Worm (Caenorhabditis elegans) whole organism, late embryonic: ENCODE data around the gene cnc-2.

Source experiments
- K09A11.1 ChIP-seq: sonication (generic microtip); optimal IDR thresholded peaks from 2 replicates; lab custom pipeline; 2017; ENCODE audit warnings: antibody characterized with exemption, mild to moderate bottlenecking, missing genetic modification characterization, missing compliant biosample characterization; ENCODE audit not compliant: insufficient read depth
- ama-1 ChIP-seq: fragments of 150-350 bp; optimal IDR thresholded peaks from 2 replicates; lab custom pipeline; 2014
- ceh-14 ChIP-seq: sonication (generic microtip); optimal IDR thresholded peaks from 2 replicates; lab custom pipeline; 2016; ENCODE audit warnings: missing genotype, missing genetic modification characterization, missing compliant biosample characterization
- ceh-18 ChIP-seq: sonication (generic microtip); optimal IDR thresholded peaks from 2 replicates; lab custom pipeline; 2016; ENCODE audit warnings: missing genetic modification characterization, missing compliant biosample characterization
- ceh-19 ChIP-seq: fragments of 200-800 bp; sonication (Bioruptor generic); optimal IDR thresholded peaks from 2 replicates; lab custom pipeline; 2018; ENCODE audit warnings: mild to moderate bottlenecking, missing genetic modification characterization, missing compliant biosample characterization
- ceh-2 ChIP-seq: sonication (generic microtip); optimal IDR thresholded peaks from 2 replicates; lab custom pipeline; 2016; ENCODE audit warnings: missing genotype, missing genetic modification characterization, missing compliant biosample characterization
- ceh-22 ChIP-seq: sonication (generic microtip); optimal IDR thresholded peaks from 2 replicates; lab custom pipeline; 2017; ENCODE audit warnings: missing biosample characterization, missing genetic modification characterization
- ceh-24 ChIP-seq: sonication (generic microtip); optimal IDR thresholded peaks from 2 replicates; lab custom pipeline; 2016; ENCODE audit warnings: mild to moderate bottlenecking, missing genetic modification characterization, missing compliant biosample characterization
- ceh-30 ChIP-seq: fragments of 150-350 bp; optimal IDR thresholded peaks from 2 replicates; lab custom pipeline; 2014; ENCODE audit warnings: missing biosample characterization, missing genetic modification characterization
- ceh-34 ChIP-seq: sonication (generic microtip); optimal IDR thresholded peaks from 2 replicates; lab custom pipeline; 2016; ENCODE audit warnings: mild to moderate bottlenecking, missing genetic modification characterization, missing compliant biosample characterization
- ceh-45 ChIP-seq: fragments of 200-800 bp; sonication (Bioruptor generic); IDR thresholded peaks from 2 replicates; pipeline ENCODE4 v1.3.6; 2022; ENCODE audit warnings: missing genetic modification reagents, missing genetic modification characterization, missing compliant biosample characterization
- ceh-6 ChIP-seq: fragments of 200-800 bp; sonication (Bioruptor generic); optimal IDR thresholded peaks from 2 replicates; lab custom pipeline; 2018; ENCODE audit warnings: mild to moderate bottlenecking, missing genetic modification characterization, missing compliant biosample characterization
- ceh-9 ChIP-seq: sonication (generic microtip); optimal IDR thresholded peaks from 2 replicates; lab custom pipeline; 2016; ENCODE audit warnings: mild to moderate bottlenecking, missing genetic modification characterization, inconsistent platforms, missing compliant biosample characterization
- che-1 ChIP-seq: sonication (generic microtip); optimal IDR thresholded peaks from 2 replicates; lab custom pipeline; 2016; ENCODE audit warnings: mild to moderate bottlenecking, missing genetic modification characterization, missing compliant biosample characterization
- dmd-4 ChIP-seq: sonication (generic microtip); optimal IDR thresholded peaks from 2 replicates; lab custom pipeline; 2016; ENCODE audit warnings: borderline replicate concordance, missing genetic modification characterization, missing compliant biosample characterization
- dve-1 ChIP-seq: sonication (generic microtip); optimal IDR thresholded peaks from 2 replicates; lab custom pipeline; 2017; ENCODE audit warnings: antibody characterized with exemption, mild to moderate bottlenecking, missing genetic modification characterization, missing compliant biosample characterization
- elt-4 ChIP-seq: sonication (generic microtip); optimal IDR thresholded peaks from 2 replicates; lab custom pipeline; 2016; ENCODE audit warnings: missing genetic modification characterization, missing compliant biosample characterization
- ets-4 ChIP-seq: sonication (generic microtip); optimal IDR thresholded peaks from 2 replicates; lab custom pipeline; 2016; ENCODE audit warnings: missing genetic modification characterization, missing compliant biosample characterization
- fkh-6 ChIP-seq: sonication (generic microtip); optimal IDR thresholded peaks from 2 replicates; lab custom pipeline; 2016; ENCODE audit warnings: missing genetic modification characterization, missing compliant biosample characterization
- hlh-13 ChIP-seq: fragments of 200-800 bp; sonication (Bioruptor generic); optimal IDR thresholded peaks from 2 replicates; lab custom pipeline; 2018; ENCODE audit warnings: mild to moderate bottlenecking, missing genetic modification characterization, missing compliant biosample characterization
- hlh-15 ChIP-seq: sonication (generic microtip); optimal IDR thresholded peaks from 2 replicates; lab custom pipeline; 2016; ENCODE audit warnings: missing genetic modification characterization, missing compliant biosample characterization
- hlh-6 ChIP-seq: sonication (generic microtip); optimal IDR thresholded peaks from 2 replicates; lab custom pipeline; 2016; ENCODE audit warnings: missing genotype, missing genetic modification characterization, missing compliant biosample characterization
- hlh-8 ChIP-seq: sonication (generic microtip); optimal IDR thresholded peaks from 2 replicates; lab custom pipeline; 2016; ENCODE audit warnings: missing genotype, missing genetic modification characterization, missing compliant biosample characterization
- lim-6 ChIP-seq: sonication (generic microtip); optimal IDR thresholded peaks from 2 replicates; lab custom pipeline; 2016; ENCODE audit warnings: missing genetic modification characterization, missing compliant biosample characterization
- nfya-1 ChIP-seq: sonication (generic microtip); optimal IDR thresholded peaks from 2 replicates; lab custom pipeline; 2017; ENCODE audit warnings: missing genetic modification characterization, mild to moderate bottlenecking, missing compliant biosample characterization, antibody characterized with exemption, moderate library complexity
- nhr-11 ChIP-seq: fragments of 150-350 bp; optimal IDR thresholded peaks from 2 replicates; lab custom pipeline; 2014; ENCODE audit warnings: missing biosample characterization, missing genetic modification characterization
- npax-4 ChIP-seq: sonication (generic microtip); optimal IDR thresholded peaks from 2 replicates; lab custom pipeline; 2016; ENCODE audit warnings: missing genetic modification characterization, missing compliant biosample characterization
- pag-3 ChIP-seq: sonication (generic microtip); optimal IDR thresholded peaks from 2 replicates; lab custom pipeline; 2016; ENCODE audit warnings: missing compliant biosample characterization, missing genetic modification characterization, borderline replicate concordance
- pax-1 ChIP-seq: fragments of 150-350 bp; optimal IDR thresholded peaks from 2 replicates; lab custom pipeline; 2014; ENCODE audit warnings: missing biosample characterization, missing genetic modification characterization
- pha-4 ChIP-seq: fragments of 150-350 bp; optimal IDR thresholded peaks from 2 replicates; lab custom pipeline; 2018; ENCODE audit warnings: missing biosample characterization, missing genetic modification reagents, missing genetic modification characterization
- ref-2 ChIP-seq: sonication (generic microtip); optimal IDR thresholded peaks from 2 replicates; lab custom pipeline; 2016; ENCODE audit warnings: missing genetic modification characterization, missing compliant biosample characterization
- rnt-1 ChIP-seq: sonication (generic microtip); optimal IDR thresholded peaks from 2 replicates; lab custom pipeline; 2016; ENCODE audit warnings: missing genetic modification characterization, missing compliant biosample characterization
- sdc-2 ChIP-seq: sonication (generic microtip); optimal IDR thresholded peaks from 2 replicates; lab custom pipeline; 2016; ENCODE audit warnings: missing genotype, missing genetic modification characterization, missing compliant biosample characterization
- sox-2 ChIP-seq: fragments of 200-800 bp; sonication (Bioruptor generic); IDR thresholded peaks from 2 replicates; pipeline ENCODE4 v1.3.6; 2022; ENCODE audit warnings: missing genetic modification reagents, missing genetic modification characterization, missing compliant biosample characterization
- syd-9 ChIP-seq: sonication (generic microtip); optimal IDR thresholded peaks from 2 replicates; lab custom pipeline; 2016; ENCODE audit warnings: mild to moderate bottlenecking, missing genetic modification characterization, moderate library complexity, missing compliant biosample characterization
- tbx-2 ChIP-seq: sonication (generic microtip); optimal IDR thresholded peaks from 2 replicates; lab custom pipeline; 2016; ENCODE audit warnings: missing genetic modification characterization, missing compliant biosample characterization
- ttx-3 ChIP-seq: sonication (generic microtip); optimal IDR thresholded peaks from 2 replicates; lab custom pipeline; 2016; ENCODE audit warnings: missing genetic modification reagents, missing genetic modification characterization, missing compliant biosample characterization
- unc-3 ChIP-seq, 2 experiments: fragments of 200-800 bp in 1 of 2; sonication (Bioruptor generic) in 1 of 2; sonication (generic microtip) in 1 of 2; conservative IDR thresholded peaks in 1 of 2; optimal IDR thresholded peaks in 1 of 2; 2 replicates each; pipeline versions ENCODE4 v1.3.6 to Lab custom; 2016 to 2022; ENCODE audit warnings: missing compliant biosample characterization in 2 of 2, missing genetic modification characterization in 2 of 2, missing genetic modification reagents in 1 of 2
- unc-55 ChIP-seq: sonication (generic microtip); optimal IDR thresholded peaks from 2 replicates; lab custom pipeline; 2017; ENCODE audit warnings: missing biosample characterization, missing genetic modification reagents, missing genetic modification characterization
- unc-86 ChIP-seq: sonication (generic microtip); optimal IDR thresholded peaks from 2 replicates; lab custom pipeline; 2016; ENCODE audit warnings: missing genetic modification characterization, missing compliant biosample characterization
- ztf-16 ChIP-seq: sonication (generic microtip); optimal IDR thresholded peaks from 2 replicates; lab custom pipeline; 2017; ENCODE audit warnings: missing genetic modification characterization, missing compliant biosample characterization

The cnc-2 gene

ce11 chrV:1416154-1416553, 33.8 kb downstream of the cnc-2 start:
- TF ChIP-seq unc-86 (tag; lab: Kevin White, UChicago) (no peak), dve-1 (tag; lab: Kevin White, UChicago) (peak; percentile 62)

- TF ChIP-seq ceh-2 (tag; lab: Kevin White, UChicago) = no peak
Measured at ce11 chrV:1414615-1415433, 35.2 kb downstream of the cnc-2 start.

ce11 chrV:1411459-1411858, 38.5 kb downstream of the cnc-2 start, which contains the start of gene snt-5:
Gene snt-5, minus strand, starts transcription at chrV:1411559.
- TF ChIP-seq che-1 (tag; lab: Kevin White, UChicago) (no peak), ceh-30 (no peak), K09A11.1 (tag; lab: Kevin White, UChicago) (no peak), ceh-45 (no peak), ceh-24 (no peak), hlh-8 (no peak), pag-3 (tag; lab: Kevin White, UChicago) (no peak), lim-6 (tag; lab: Kevin White, UChicago) (no peak), ceh-18 (no peak), ets-4 (no peak), fkh-6 (tag; lab: Kevin White, UChicago) (no peak), ceh-19 (no peak), hlh-6 (tag; lab: Kevin White, UChicago) (no peak), nhr-11 (tag; lab: Kevin White, UChicago) (no peak), ztf-16 (no peak)

- no peak for TF ChIP-seq ceh-6 (GFP tag; lab: Kevin White, UChicago)
- TF ChIP-seq fkh-6 (tag; lab: Kevin White, UChicago) = no peak
- no peak for TF ChIP-seq ceh-9 (tag; lab: Kevin White, UChicago)
- no peak for TF ChIP-seq pha-4 (tag; lab: Kevin White, UChicago)
- TF ChIP-seq syd-9 = no peak
- no peak for TF ChIP-seq elt-4 (tag; lab: Kevin White, UChicago)
- TF ChIP-seq rnt-1 (tag; lab: Kevin White, UChicago) = no peak
- no peak for TF ChIP-seq lim-6 (tag; lab: Kevin White, UChicago)
- TF ChIP-seq hlh-6 (tag; lab: Kevin White, UChicago) = no peak
- TF ChIP-seq pag-3 (tag; lab: Kevin White, UChicago) = no peak
- no peak for TF ChIP-seq ref-2 (tag; lab: Kevin White, UChicago)
- no peak for TF ChIP-seq tbx-2 (tag; lab: Kevin White, UChicago)
- no peak for TF ChIP-seq dmd-4 (tag; lab: Kevin White, UChicago)
- TF ChIP-seq hlh-8 = no peak
- no peak for TF ChIP-seq nfya-1 (tag; lab: Kevin White, UChicago)
- TF ChIP-seq unc-3 (GFP tag; conservative IDR thresholded peaks at IDR 0.05; lab: Robert Waterston, UW) = no peak
- TF ChIP-seq unc-3 (tag; optimal IDR thresholded peaks at IDR 0.05; lab: Kevin White, UChicago) = no peak
- no peak for TF ChIP-seq sdc-2 (tag; lab: Kevin White, UChicago)
- TF ChIP-seq ceh-34 (tag; lab: Kevin White, UChicago) = no peak
- no peak for TF ChIP-seq sox-2 (GFP tag; lab: Robert Waterston, UW)
- no peak for TF ChIP-seq ceh-24
Measured at ce11 chrV:1410727-1411126, 39.3 kb downstream of the cnc-2 start.

ce11 chrV:1408116-1408515, 41.9 kb downstream of the cnc-2 start:
- TF ChIP-seq ceh-9 (tag; lab: Kevin White, UChicago) = no peak
- TF ChIP-seq hlh-8 = no peak
- TF ChIP-seq dmd-4 (tag; lab: Kevin White, UChicago) = no peak
- TF ChIP-seq K09A11.1 (tag; lab: Kevin White, UChicago) = no peak
- no peak for TF ChIP-seq ref-2 (tag; lab: Kevin White, UChicago)
- TF ChIP-seq ttx-3 = no peak
- no peak for TF ChIP-seq sox-2 (GFP tag; lab: Robert Waterston, UW)
- no peak for TF ChIP-seq ama-1 (lab: Kevin White, UChicago)
- TF ChIP-seq pax-1 (tag; lab: Kevin White, UChicago) = no peak
- TF ChIP-seq unc-55 (GFP tag; lab: Kevin White, UChicago) = no peak
- TF ChIP-seq hlh-15 (tag; lab: Kevin White, UChicago) = no peak
- no peak for TF ChIP-seq ceh-14 (tag; lab: Kevin White, UChicago)
- TF ChIP-seq hlh-13 (GFP tag; lab: Kevin White, UChicago) = no peak
- TF ChIP-seq ceh-34 (tag; lab: Kevin White, UChicago) = no peak
- no peak for TF ChIP-seq ceh-22
- TF ChIP-seq ztf-16 = no peak
- TF ChIP-seq npax-4 (tag; lab: Kevin White, UChicago) = no peak
- no peak for TF ChIP-seq unc-86 (tag; lab: Kevin White, UChicago)
- TF ChIP-seq ceh-24 = no peak
